Fruit fly (Drosophila melanogaster): ENCODE measurements around the gene CG14223.

The CG14223 gene

DNA sequence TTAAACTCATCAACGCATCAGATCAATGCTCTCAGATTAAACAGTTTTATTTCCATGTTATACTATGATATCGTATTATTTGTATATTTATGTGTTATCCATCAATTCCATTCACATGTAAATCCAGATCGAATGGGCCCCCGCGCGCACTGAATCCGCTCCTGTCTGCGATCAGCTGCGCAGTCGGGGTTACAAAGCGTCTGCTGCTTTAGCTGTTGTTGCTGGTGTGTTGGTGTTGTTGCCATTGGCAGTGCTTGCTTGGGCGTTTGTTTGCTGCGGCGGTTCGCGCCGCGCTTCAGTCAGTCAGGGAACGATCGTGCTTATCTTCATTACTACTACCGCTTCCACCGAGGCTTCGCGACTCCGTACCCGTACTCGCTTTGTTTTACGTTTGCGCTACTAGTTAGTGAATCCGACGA lies 3.2 kb upstream of the CG14223 start, which contains the start of gene Zw (continued):
- TF ChIP-seq CG17359 (tag; optimal IDR thresholded peaks at IDR 0.05) (peak; percentile 31), CG13624 (GFP tag; optimal IDR thresholded peaks at IDR 0.05) (peak; percentile 10), Drgx (GFP tag; IDR thresholded peaks at IDR 0.05) (peak; percentile 52), emc (GFP tag; optimal IDR thresholded peaks at IDR 0.05) (no peak), CG8290 (GFP tag; optimal IDR thresholded peaks at IDR 0.05) (no peak), CG8290 (tag; optimal IDR thresholded peaks at IDR 0.05) (peak in 1 of 2 experiments; percentile 88), CG13123 (GFP tag; optimal IDR thresholded peaks at IDR 0.05) (no peak), CG14014 (GFP tag; IDR thresholded peaks at IDR 0.05) (peak; percentile 35; the same call in 1 of the 2 replicates), HmgD (GFP tag; optimal IDR thresholded peaks at IDR 0.05) (no peak), gt (GFP tag; IDR thresholded peaks at IDR 0.05) (no peak), twi (tag; optimal IDR thresholded peaks at IDR 0.05) (peak; percentile 36), D19A (tag; optimal IDR thresholded peaks at IDR 0.05) (peak; percentile 46), ap (GFP tag; IDR thresholded peaks at IDR 0.05) (no peak), Neu2 (GFP tag; optimal IDR thresholded peaks at IDR 0.05; ENCODE audit: borderline replicate concordance) (no peak), CG7839 (tag; optimal IDR thresholded peaks at IDR 0.05) (peak; percentile 66), Abd-B (GFP tag; optimal IDR thresholded peaks at IDR 0.05) (no peak), CG14441 (GFP tag; IDR thresholded peaks at IDR 0.05) (peak; percentile 40; the same call in 1 of the 2 replicates), phol (tag; optimal IDR thresholded peaks at IDR 0.05) (peak; percentile 34), cato (GFP tag; optimal IDR thresholded peaks at IDR 0.05; ENCODE audit: borderline replicate concordance) (no peak), Nf-YB (GFP tag; optimal IDR thresholded peaks at IDR 0.05) (no peak), sisA (GFP tag; IDR thresholded peaks at IDR 0.05) (peak; percentile 71), NC2α (GFP tag; optimal IDR thresholded peaks at IDR 0.05) (no peak), pb (GFP tag; optimal IDR thresholded peaks at IDR 0.05) (no peak), seq (GFP tag; IDR thresholded peaks at IDR 0.05) (peak; percentile 33; the same call in 1 of the 2 replicates), ash1 (GFP tag; optimal IDR thresholded peaks at IDR 0.05) (no peak), Side (GFP tag; optimal IDR thresholded peaks at IDR 0.05) (peak; percentile 24), CG18011 (GFP tag; optimal IDR thresholded peaks at IDR 0.05) (no peak), CG8478 (optimal IDR thresholded peaks at IDR 0.05) (no peak), E2f1 (GFP tag; IDR thresholded peaks at IDR 0.05) (peak; percentile 38; the same call in 1 of the 2 replicates), luna (GFP tag; optimal IDR thresholded peaks at IDR 0.05) (no peak), CG1792 (GFP tag; optimal IDR thresholded peaks at IDR 0.05) (no peak), unc-4 (GFP tag; IDR thresholded peaks at IDR 0.05; ENCODE audit: partially characterized antibody) (no peak), CG15011 (GFP tag; optimal IDR thresholded peaks at IDR 0.05) (no peak), YL-1 (GFP tag; optimal IDR thresholded peaks at IDR 0.05) (no peak), Taf1 (GFP tag; IDR thresholded peaks at IDR 0.05) (peak; percentile 40; the same call in 1 of the 2 replicates), Sry-δ (GFP tag; optimal IDR thresholded peaks at IDR 0.05) (no peak), Camta (GFP tag; optimal IDR thresholded peaks at IDR 0.05) (no peak), Rfx (GFP tag; IDR thresholded peaks at IDR 0.05) (peak; percentile 87), vvl (GFP tag; IDR thresholded peaks at IDR 0.05) (peak; percentile 84), CG11695 (GFP tag; IDR thresholded peaks at IDR 0.05) (no peak), pros (GFP tag; optimal IDR thresholded peaks at IDR 0.05) (no peak), bbx (GFP tag; IDR thresholded peaks at IDR 0.05; ENCODE audit: partially characterized antibody) (peak; percentile 61), CG13775 (GFP tag; optimal IDR thresholded peaks at IDR 0.05) (no peak), sens (GFP tag) (peak; percentile 81), CG17802 (tag; optimal IDR thresholded peaks at IDR 0.05) (no peak), sd (tag; optimal IDR thresholded peaks at IDR 0.05) (no peak), CG10543 (GFP tag; optimal IDR thresholded peaks at IDR 0.05) (peak; percentile 68), Poxn (GFP tag; IDR thresholded peaks at IDR 0.05) (no peak), fd64A (GFP tag; optimal IDR thresholded peaks at IDR 0.05) (no peak), ab (GFP tag; optimal IDR thresholded peaks at IDR 0.05) (peak; percentile 6), stc (GFP tag; IDR thresholded peaks at IDR 0.05) (no peak), CG2120 (GFP tag; optimal IDR thresholded peaks at IDR 0.05) (peak; percentile 73), CG15073 (GFP tag; optimal IDR thresholded peaks at IDR 0.05) (no peak)

All from whole organism, embryonic.